Worm (Caenorhabditis elegans) whole organism, late embryonic: ENCODE data around the gene nova-1.

ENCODE experiments used
- C38D4.7 ChIP-seq: fragments of 200-800 bp; sonication (Bioruptor generic); optimal IDR thresholded peaks from 2 replicates; lab custom pipeline; 2018; ENCODE audit warnings: mild to moderate bottlenecking, missing genetic modification characterization, moderate library complexity, missing compliant biosample characterization
- F13H6.1 ChIP-seq: sonication (generic microtip); optimal IDR thresholded peaks from 2 replicates; lab custom pipeline; 2016; ENCODE audit warnings: missing genetic modification characterization, missing compliant biosample characterization
- K02D7.2 ChIP-seq: sonication (generic microtip); optimal IDR thresholded peaks from 2 replicates; lab custom pipeline; 2017; ENCODE audit warnings: mild to moderate bottlenecking, missing genetic modification characterization, missing compliant biosample characterization
- Y22D7AL.16 ChIP-seq: sonication (generic microtip); optimal IDR thresholded peaks from 2 replicates; lab custom pipeline; 2016; ENCODE audit warnings: missing genetic modification characterization, missing compliant biosample characterization
- ama-1 ChIP-seq: fragments of 150-350 bp; optimal IDR thresholded peaks from 2 replicates; lab custom pipeline; 2014
- ceh-14 ChIP-seq: sonication (generic microtip); optimal IDR thresholded peaks from 2 replicates; lab custom pipeline; 2016; ENCODE audit warnings: missing genotype, missing genetic modification characterization, missing compliant biosample characterization
- ceh-24 ChIP-seq: sonication (generic microtip); optimal IDR thresholded peaks from 2 replicates; lab custom pipeline; 2016; ENCODE audit warnings: mild to moderate bottlenecking, missing genetic modification characterization, missing compliant biosample characterization
- ceh-30 ChIP-seq: fragments of 150-350 bp; optimal IDR thresholded peaks from 2 replicates; lab custom pipeline; 2014; ENCODE audit warnings: missing biosample characterization, missing genetic modification characterization
- ceh-34 ChIP-seq: sonication (generic microtip); optimal IDR thresholded peaks from 2 replicates; lab custom pipeline; 2016; ENCODE audit warnings: mild to moderate bottlenecking, missing genetic modification characterization, missing compliant biosample characterization
- ceh-45 ChIP-seq: fragments of 200-800 bp; sonication (Bioruptor generic); IDR thresholded peaks from 2 replicates; pipeline ENCODE4 v1.3.6; 2022; ENCODE audit warnings: missing genetic modification reagents, missing genetic modification characterization, missing compliant biosample characterization
- ceh-48 ChIP-seq: sonication (generic microtip); optimal IDR thresholded peaks from 2 replicates; lab custom pipeline; 2016; ENCODE audit warnings: missing genetic modification characterization, inconsistent platforms, missing compliant biosample characterization
- ceh-6 ChIP-seq: fragments of 200-800 bp; sonication (Bioruptor generic); optimal IDR thresholded peaks from 2 replicates; lab custom pipeline; 2018; ENCODE audit warnings: mild to moderate bottlenecking, missing genetic modification characterization, missing compliant biosample characterization
- che-1 ChIP-seq: sonication (generic microtip); optimal IDR thresholded peaks from 2 replicates; lab custom pipeline; 2016; ENCODE audit warnings: mild to moderate bottlenecking, missing genetic modification characterization, missing compliant biosample characterization
- dmd-4 ChIP-seq: sonication (generic microtip); optimal IDR thresholded peaks from 2 replicates; lab custom pipeline; 2016; ENCODE audit warnings: borderline replicate concordance, missing genetic modification characterization, missing compliant biosample characterization
- elt-2 ChIP-seq: sonication (generic microtip); optimal IDR thresholded peaks from 2 replicates; lab custom pipeline; 2016; ENCODE audit warnings: missing genetic modification reagents, missing genetic modification characterization, missing compliant biosample characterization
- ets-4 ChIP-seq: sonication (generic microtip); optimal IDR thresholded peaks from 2 replicates; lab custom pipeline; 2016; ENCODE audit warnings: missing genetic modification characterization, missing compliant biosample characterization
- eyg-1 ChIP-seq: sonication (generic microtip); optimal IDR thresholded peaks from 2 replicates; lab custom pipeline; 2016; ENCODE audit warnings: missing genotype, missing genetic modification characterization, missing compliant biosample characterization
- fax-1 ChIP-seq: sonication (generic microtip); optimal IDR thresholded peaks from 2 replicates; lab custom pipeline; 2016; ENCODE audit warnings: missing genotype, missing genetic modification characterization, missing compliant biosample characterization
- gmeb-2 ChIP-seq: sonication (generic microtip); optimal IDR thresholded peaks from 2 replicates; lab custom pipeline; 2016; ENCODE audit warnings: missing genetic modification characterization, inconsistent platforms, missing compliant biosample characterization
- hlh-13 ChIP-seq: fragments of 200-800 bp; sonication (Bioruptor generic); optimal IDR thresholded peaks from 2 replicates; lab custom pipeline; 2018; ENCODE audit warnings: mild to moderate bottlenecking, missing genetic modification characterization, missing compliant biosample characterization
- hlh-6 ChIP-seq: sonication (generic microtip); optimal IDR thresholded peaks from 2 replicates; lab custom pipeline; 2016; ENCODE audit warnings: missing genotype, missing genetic modification characterization, missing compliant biosample characterization
- hlh-8 ChIP-seq: sonication (generic microtip); optimal IDR thresholded peaks from 2 replicates; lab custom pipeline; 2016; ENCODE audit warnings: missing genotype, missing genetic modification characterization, missing compliant biosample characterization
- lim-6 ChIP-seq: sonication (generic microtip); optimal IDR thresholded peaks from 2 replicates; lab custom pipeline; 2016; ENCODE audit warnings: missing genetic modification characterization, missing compliant biosample characterization
- lin-11 ChIP-seq: fragments of 200-800 bp; sonication (Bioruptor generic); optimal IDR thresholded peaks from 2 replicates; lab custom pipeline; 2018; ENCODE audit warnings: mild to moderate bottlenecking, missing genetic modification characterization, missing compliant biosample characterization
- madf-2 ChIP-seq: sonication (generic microtip); optimal IDR thresholded peaks from 2 replicates; lab custom pipeline; 2017; ENCODE audit warnings: missing genetic modification characterization, missing compliant biosample characterization
- nhr-11 ChIP-seq: fragments of 150-350 bp; optimal IDR thresholded peaks from 2 replicates; lab custom pipeline; 2014; ENCODE audit warnings: missing biosample characterization, missing genetic modification characterization
- nhr-232 ChIP-seq: sonication (generic microtip); optimal IDR thresholded peaks from 2 replicates; lab custom pipeline; 2016; ENCODE audit warnings: missing genetic modification characterization, missing compliant biosample characterization
- npax-4 ChIP-seq: sonication (generic microtip); optimal IDR thresholded peaks from 2 replicates; lab custom pipeline; 2016; ENCODE audit warnings: missing genetic modification characterization, missing compliant biosample characterization
- odd-2 ChIP-seq: sonication (generic microtip); optimal IDR thresholded peaks from 2 replicates; lab custom pipeline; 2017; ENCODE audit warnings: antibody characterized with exemption, mild to moderate bottlenecking, missing genetic modification characterization, missing compliant biosample characterization
- pag-3 ChIP-seq: sonication (generic microtip); optimal IDR thresholded peaks from 2 replicates; lab custom pipeline; 2016; ENCODE audit warnings: missing compliant biosample characterization, missing genetic modification characterization, borderline replicate concordance
- pha-4 ChIP-seq: fragments of 150-350 bp; optimal IDR thresholded peaks from 2 replicates; lab custom pipeline; 2018; ENCODE audit warnings: missing biosample characterization, missing genetic modification reagents, missing genetic modification characterization
- ref-2 ChIP-seq: sonication (generic microtip); optimal IDR thresholded peaks from 2 replicates; lab custom pipeline; 2016; ENCODE audit warnings: missing genetic modification characterization, missing compliant biosample characterization
- rnt-1 ChIP-seq: sonication (generic microtip); optimal IDR thresholded peaks from 2 replicates; lab custom pipeline; 2016; ENCODE audit warnings: missing genetic modification characterization, missing compliant biosample characterization
- sox-2 ChIP-seq: fragments of 200-800 bp; sonication (Bioruptor generic); IDR thresholded peaks from 2 replicates; pipeline ENCODE4 v1.3.6; 2022; ENCODE audit warnings: missing genetic modification reagents, missing genetic modification characterization, missing compliant biosample characterization
- tbx-2 ChIP-seq: sonication (generic microtip); optimal IDR thresholded peaks from 2 replicates; lab custom pipeline; 2016; ENCODE audit warnings: missing genetic modification characterization, missing compliant biosample characterization
- ttx-3 ChIP-seq: sonication (generic microtip); optimal IDR thresholded peaks from 2 replicates; lab custom pipeline; 2016; ENCODE audit warnings: missing genetic modification reagents, missing genetic modification characterization, missing compliant biosample characterization
- unc-3 ChIP-seq, 2 experiments: fragments of 200-800 bp in 1 of 2; sonication (Bioruptor generic) in 1 of 2; sonication (generic microtip) in 1 of 2; conservative IDR thresholded peaks in 1 of 2; optimal IDR thresholded peaks in 1 of 2; 2 replicates each; pipeline versions ENCODE4 v1.3.6 to Lab custom; 2016 to 2022; ENCODE audit warnings: missing compliant biosample characterization in 2 of 2, missing genetic modification characterization in 2 of 2, missing genetic modification reagents in 1 of 2
- unc-86 ChIP-seq: sonication (generic microtip); optimal IDR thresholded peaks from 2 replicates; lab custom pipeline; 2016; ENCODE audit warnings: missing genetic modification characterization, missing compliant biosample characterization
- ztf-16 ChIP-seq: sonication (generic microtip); optimal IDR thresholded peaks from 2 replicates; lab custom pipeline; 2017; ENCODE audit warnings: missing genetic modification characterization, missing compliant biosample characterization

nova-1 gene

DNA sequence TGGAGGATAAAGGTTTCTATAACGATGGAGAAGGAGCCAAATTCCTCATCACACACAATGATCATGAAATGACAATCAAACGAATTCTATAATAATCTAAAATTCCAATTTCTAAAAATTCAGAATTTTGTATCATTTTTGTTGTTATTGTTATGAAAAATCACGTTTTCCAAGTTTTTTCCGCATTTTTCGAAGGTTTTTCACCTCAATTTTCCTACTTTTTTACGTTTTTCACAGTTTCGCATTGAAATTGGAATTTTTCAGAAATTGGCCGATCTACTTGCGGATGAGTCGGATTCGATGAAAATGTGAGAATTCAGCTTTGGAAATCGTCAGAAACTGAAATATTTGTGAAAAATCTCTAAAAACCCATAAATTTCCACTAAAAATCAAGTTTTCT lies 43.3 kb upstream of the nova-1 start, which contains the start of gene fbxa-210:
Gene fbxa-210, plus strand, starts transcription at position 301 of the 400 bp plus-strand sequence.
- no peak for TF ChIP-seq sox-2
- no peak for TF ChIP-seq Y22D7AL.16 (tag; lab: Kevin White, UChicago)
- no peak for TF ChIP-seq ref-2 (tag; lab: Kevin White, UChicago)
- TF ChIP-seq ets-4: no peak
- no peak for TF ChIP-seq ceh-24
- TF ChIP-seq eyg-1 (tag; lab: Kevin White, UChicago): no peak
- TF ChIP-seq elt-2: no peak
- TF ChIP-seq npax-4 (tag; lab: Kevin White, UChicago): no peak
- TF ChIP-seq ztf-16: no peak
- TF ChIP-seq F13H6.1 (tag; lab: Kevin White, UChicago): no peak
- TF ChIP-seq hlh-8 (tag; lab: Kevin White, UChicago): no peak
- no peak for TF ChIP-seq C38D4.7 (GFP tag; lab: Kevin White, UChicago)
- no peak for TF ChIP-seq rnt-1 (tag; lab: Kevin White, UChicago)
- no peak for TF ChIP-seq nhr-11 (tag; lab: Kevin White, UChicago)
- no peak for TF ChIP-seq ceh-48 (tag; lab: Kevin White, UChicago)
- TF ChIP-seq unc-86 (tag; lab: Kevin White, UChicago): no peak

DNA sequence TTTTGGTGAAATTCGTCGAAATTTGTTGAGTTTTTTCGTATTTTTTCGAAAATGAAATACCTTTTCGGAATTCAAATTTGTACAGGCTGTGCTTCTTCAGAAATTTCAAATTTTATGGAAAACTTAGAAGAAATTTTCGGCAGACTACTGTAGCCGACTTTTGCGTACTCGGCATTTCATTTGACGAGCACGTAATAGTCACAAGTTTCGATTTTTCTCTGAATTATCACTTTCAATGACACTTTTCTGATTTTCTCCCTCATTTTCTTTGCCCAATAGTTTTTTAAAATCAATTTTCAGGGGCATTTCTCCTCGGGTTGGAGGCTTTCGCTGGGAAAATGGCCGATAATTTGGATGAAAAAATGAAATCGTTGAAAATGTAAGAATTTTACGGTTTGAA lies 41.9 kb upstream of the nova-1 start, which contains the start of gene fbxa-107:
Gene fbxa-107, plus strand, starts transcription at position 301 of the 400 bp plus-strand sequence.
- no peak for TF ChIP-seq che-1
- TF ChIP-seq ceh-30 (tag; lab: Kevin White, UChicago): no peak
- TF ChIP-seq ceh-45 (GFP tag; lab: Robert Waterston, UW): no peak
- no peak for TF ChIP-seq ceh-14 (tag; lab: Kevin White, UChicago)
- TF ChIP-seq gmeb-2 (tag; lab: Kevin White, UChicago): no peak
- no peak for TF ChIP-seq madf-2 (tag; lab: Kevin White, UChicago)
- no peak for TF ChIP-seq ceh-6 (GFP tag; lab: Kevin White, UChicago)
- no peak for TF ChIP-seq ref-2 (tag; lab: Kevin White, UChicago)
- no peak for TF ChIP-seq dmd-4 (tag; lab: Kevin White, UChicago)
- no peak for TF ChIP-seq ama-1
- TF ChIP-seq unc-3 (GFP tag; conservative IDR thresholded peaks at IDR 0.05; lab: Robert Waterston, UW): no peak
- no peak for TF ChIP-seq unc-3 (tag; optimal IDR thresholded peaks at IDR 0.05; lab: Kevin White, UChicago)
- no peak for TF ChIP-seq sox-2
- no peak for TF ChIP-seq hlh-13 (GFP tag; lab: Kevin White, UChicago)
- TF ChIP-seq pag-3 (tag; lab: Kevin White, UChicago): no peak
- TF ChIP-seq ceh-34: no peak
- no peak for TF ChIP-seq ets-4
- no peak for TF ChIP-seq hlh-8 (tag; lab: Kevin White, UChicago)

ce11 chrV:18109449-18109848 lies 27.7 kb upstream of the nova-1 start:
- TF ChIP-seq hlh-8 (tag; lab: Kevin White, UChicago): no peak
- no peak for TF ChIP-seq tbx-2
- TF ChIP-seq ceh-45 (GFP tag; lab: Robert Waterston, UW): no peak
- TF ChIP-seq lim-6: no peak
- no peak for TF ChIP-seq npax-4 (tag; lab: Kevin White, UChicago)
- TF ChIP-seq odd-2 (tag; lab: Kevin White, UChicago): no peak
- TF ChIP-seq lin-11 (tag; lab: Kevin White, UChicago): no peak
- no peak for TF ChIP-seq ceh-48 (tag; lab: Kevin White, UChicago)
- TF ChIP-seq K02D7.2 (tag; lab: Kevin White, UChicago): no peak
- TF ChIP-seq elt-2: no peak
- no peak for TF ChIP-seq dmd-4 (tag; lab: Kevin White, UChicago)
- no peak for TF ChIP-seq fax-1 (tag; lab: Kevin White, UChicago)
- no peak for TF ChIP-seq pha-4 (tag; lab: Kevin White, UChicago)
- no peak for TF ChIP-seq hlh-6
- no peak for TF ChIP-seq ceh-24
- no peak for TF ChIP-seq ceh-30 (tag; lab: Kevin White, UChicago)
- no peak for TF ChIP-seq ttx-3 (tag; lab: Kevin White, UChicago)
- no peak for TF ChIP-seq nhr-232 (tag; lab: Kevin White, UChicago)
- TF ChIP-seq, all 69 proteins: peak for 0
